Worm (Caenorhabditis elegans) whole organism, L2 larva: ENCODE data around the gene srbc-76.
"Not testable (repeated sequence)": the region's sequence is repeated elsewhere in the genome, so short reads cannot be mapped to it uniquely, and the experiment has no call there.

Experiments
- elt-1 ChIP-seq: fragments of 150-350 bp; optimal IDR thresholded peaks from 2 replicates; lab custom pipeline; 2014; ENCODE audit warnings: missing biosample characterization, missing genetic modification characterization
- lin-39 ChIP-seq: fragments of 150-350 bp; optimal IDR thresholded peaks from 2 replicates; lab custom pipeline; 2014; ENCODE audit warnings: missing biosample characterization, missing genetic modification reagents, missing genetic modification characterization
- skn-1 ChIP-seq: sonication (generic microtip); optimal IDR thresholded peaks from 2 replicates; lab custom pipeline; 2017; ENCODE audit warnings: missing biosample characterization, missing genetic modification characterization

ce11 chrV:15207681-15208080 lies 44.5 kb upstream of the srbc-76 start, which contains the start of gene C41G6.12:
- not testable (repeated sequence) for TF ChIP-seq elt-1 (tag; lab: Kevin White, UChicago); lin-39 (tag; lab: Kevin White, UChicago); skn-1
